Worm (Caenorhabditis elegans): ENCODE data around the gene dct-5.
A peak's percentile ranks its signal among the peaks of the same experiment; 100 is the strongest.

The dct-5 gene

DNA sequence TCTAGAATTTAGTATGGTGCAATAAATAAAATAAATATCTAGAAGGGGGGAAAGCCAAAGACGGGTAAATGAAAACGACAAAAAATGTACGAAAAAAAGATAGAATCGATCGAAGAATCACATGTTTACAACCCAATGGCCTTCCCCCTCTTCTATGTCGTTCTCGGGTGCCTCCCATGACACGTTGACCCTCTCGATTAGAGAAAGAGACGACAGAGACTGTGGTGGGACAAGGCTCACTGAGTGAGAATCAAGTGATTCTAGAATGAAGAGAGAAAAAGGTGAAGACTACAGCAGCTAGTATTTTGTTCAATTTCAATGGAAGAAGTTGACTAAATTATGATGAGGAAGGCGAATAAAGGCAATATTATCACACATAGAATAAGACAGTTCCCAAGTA lies 10.7 kb downstream of the dct-5 start (continued):
- TF ChIP-seq F57C9.4 (tag; optimal IDR thresholded peaks at IDR 0.05) (no peak), K12H6.12 (tag; optimal IDR thresholded peaks at IDR 0.05) (peak; percentile 38), hlh-26 (GFP tag; conservative IDR thresholded peaks at IDR 0.05) (no peak), K11D2.4 (GFP tag; IDR thresholded peaks at IDR 0.05) (no peak), snpc-4 (GFP tag; optimal IDR thresholded peaks at IDR 0.05) (no peak), snpc-4 (tag; optimal IDR thresholded peaks at IDR 0.05) (peak in 3 of 4 experiments; percentile 8 to 18 (median 9)), dpff-1 (tag; optimal IDR thresholded peaks at IDR 0.05) (no peak)

DNA sequence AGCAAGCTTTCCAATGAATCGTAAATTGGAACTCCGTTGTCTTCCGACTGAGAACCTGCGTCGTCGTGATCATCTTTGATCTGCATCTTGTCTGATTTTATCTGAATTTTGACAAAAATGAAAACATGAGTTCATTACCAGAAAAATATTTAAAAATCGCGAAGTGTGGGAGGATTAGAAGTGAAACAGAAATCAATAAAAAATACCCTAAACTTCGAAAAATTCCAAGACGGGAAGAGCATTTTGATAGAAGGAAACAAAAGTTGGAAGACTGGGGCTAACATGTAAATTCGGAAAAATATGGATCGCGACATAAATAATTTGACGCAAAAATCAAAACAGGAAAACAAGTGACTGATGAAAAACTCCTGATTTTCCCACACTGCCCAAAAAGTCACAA lies 11.1 kb downstream of the dct-5 start, which contains the start of gene F07F6.8:
TSS of gene F07F6.8 (minus strand) at position 101 of the 400 bp plus-strand sequence.
- 0 out of 2 replicates have a peak, but pooled peaks have one; percentile 14 for TF ChIP-seq madf-6 (GFP tag; IDR thresholded peaks at IDR 0.05)
- TF ChIP-seq repo-1 (tag; optimal IDR thresholded peaks at IDR 0.05), result peak; percentile 16
- no peak for TF ChIP-seq T26A5.8 (tag; optimal IDR thresholded peaks at IDR 0.05)
- TF ChIP-seq mxl-1 (tag; optimal IDR thresholded peaks at IDR 0.05), result peak; percentile 6

DNA sequence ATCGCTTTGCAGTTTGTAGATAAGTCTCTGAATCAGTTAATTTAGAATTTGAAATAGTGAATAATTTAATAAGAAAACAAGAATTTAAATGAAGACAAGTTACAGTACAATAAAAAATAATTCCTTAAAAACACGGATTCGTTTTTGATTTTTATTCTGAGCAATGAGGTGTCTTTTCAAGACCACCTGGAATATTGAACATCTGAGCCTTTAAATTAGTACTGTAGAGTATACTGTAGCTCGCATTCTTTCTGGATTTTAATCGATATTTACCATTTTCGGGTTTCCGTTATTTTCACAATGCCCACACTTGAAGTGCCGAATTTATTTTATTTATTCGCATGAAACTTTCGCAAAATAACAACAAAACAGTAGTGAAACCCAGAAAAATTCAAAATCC lies 12.9 kb downstream of the dct-5 start, which contains the start of gene F07F6.7:
TSS of gene F07F6.7 (minus strand) at position 27 of the 400 bp plus-strand sequence.
- TF ChIP-seq let-607 (tag; optimal IDR thresholded peaks at IDR 0.05), result no peak
- TF ChIP-seq dpl-1 (GFP tag; optimal IDR thresholded peaks at IDR 0.05), result no peak
- TF ChIP-seq gei-17 (GFP tag; optimal IDR thresholded peaks at IDR 0.05), result no peak
- no peak for TF ChIP-seq mel-28 (tag; optimal IDR thresholded peaks at IDR 0.05; ENCODE audit: borderline replicate concordance)
- no peak for TF ChIP-seq F37B4.10 (GFP tag; IDR thresholded peaks at IDR 0.05)
- peak; percentile 49 for TF ChIP-seq madf-8 (GFP tag; conservative IDR thresholded peaks at IDR 0.05)
- TF ChIP-seq xnd-1 (tag; optimal IDR thresholded peaks at IDR 0.05), result peak; percentile 67
- TF ChIP-seq hlh-26 (GFP tag; conservative IDR thresholded peaks at IDR 0.05), result no peak
- TF ChIP-seq ccch-3 (GFP tag; optimal IDR thresholded peaks at IDR 0.05), result no peak
- no peak for TF ChIP-seq dox-1 (GFP tag; IDR thresholded peaks at IDR 0.05)
- TF ChIP-seq lin-54 (GFP tag; optimal IDR thresholded peaks at IDR 0.05), result peak; percentile 24
- no peak for TF ChIP-seq rpc-1 (optimal IDR thresholded peaks at IDR 0.05)
- TF ChIP-seq rpc-1 (tag; optimal IDR thresholded peaks at IDR 0.05), result no peak
- TF ChIP-seq C06A6.2 (GFP tag; conservative IDR thresholded peaks at IDR 0.05), result no peak
- TF ChIP-seq lsl-1 (GFP tag; optimal IDR thresholded peaks at IDR 0.05), result peak; percentile 93
- peak; percentile 20; the same call in 1 of the 2 replicates for TF ChIP-seq mcd-1 (GFP tag; IDR thresholded peaks at IDR 0.05)
- TF ChIP-seq nhr-90 (tag; optimal IDR thresholded peaks at IDR 0.05), result no peak
- no peak for TF ChIP-seq K11D2.4 (GFP tag; IDR thresholded peaks at IDR 0.05)
- no peak for TF ChIP-seq F52B5.7 (tag; optimal IDR thresholded peaks at IDR 0.05)
- no peak for TF ChIP-seq ztf-6 (GFP tag; IDR thresholded peaks at IDR 0.05)
- TF ChIP-seq attf-3 (GFP tag; conservative IDR thresholded peaks at IDR 0.05), result no peak
- TF ChIP-seq F33H1.4 (GFP tag; IDR thresholded peaks at IDR 0.05), result peak; percentile 76
- TF ChIP-seq him-1 (tag; optimal IDR thresholded peaks at IDR 0.05), result peak; percentile 15
- no peak for TF ChIP-seq attf-5 (GFP tag; optimal IDR thresholded peaks at IDR 0.05)
- no peak for TF ChIP-seq snpc-4 (GFP tag; optimal IDR thresholded peaks at IDR 0.05)
- TF ChIP-seq snpc-4 (tag; optimal IDR thresholded peaks at IDR 0.05), result peak in 1 of 4 experiments; percentile 14
- TF ChIP-seq madf-6 (GFP tag; IDR thresholded peaks at IDR 0.05), result peak; percentile 85
- TF ChIP-seq pbrm-1 (GFP tag; IDR thresholded peaks at IDR 0.05), result no peak

DNA sequence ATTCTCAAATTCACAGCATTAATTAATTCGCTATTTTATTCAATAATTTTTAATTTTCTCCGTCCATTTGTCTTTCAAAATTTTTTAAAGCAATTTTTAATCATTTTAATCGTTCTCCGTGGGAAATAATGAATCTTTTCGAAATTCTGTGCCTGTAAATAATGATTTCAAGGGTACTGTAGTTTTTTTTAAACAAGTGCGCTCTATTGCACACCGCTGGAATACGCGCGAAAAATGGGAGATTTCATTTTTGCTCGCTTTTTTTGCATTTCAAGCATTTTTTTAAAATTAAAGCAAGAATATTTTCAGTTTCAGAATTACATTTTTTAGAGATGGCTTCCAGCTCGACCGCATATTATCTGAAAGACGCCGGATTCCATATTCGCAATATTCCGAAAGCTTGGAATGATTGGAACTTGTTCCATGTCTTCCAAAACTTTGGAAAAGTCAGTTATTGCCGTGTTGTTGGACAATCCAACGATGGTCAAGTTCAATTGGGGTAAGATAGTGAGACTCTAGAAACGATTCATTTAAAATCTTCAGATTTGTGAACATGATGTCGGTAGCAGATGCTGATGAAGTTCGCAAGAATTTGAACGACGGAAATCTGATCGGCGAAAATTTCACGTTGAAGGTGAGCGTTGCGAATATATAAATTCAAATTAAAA lies 15.7 kb downstream of the dct-5 start, which contains the start of gene tofu-6:
TSS of gene tofu-6 (plus strand) at position 302 of the 668 bp plus-strand sequence.
- TF ChIP-seq snpc-1.3 (tag; optimal IDR thresholded peaks at IDR 0.05; ENCODE audit: insufficient read depth) (peak; percentile 36), hsf-1 (GFP tag; IDR thresholded peaks at IDR 0.05) (0 out of 2 replicates have a peak, but pooled peaks have one; percentile 35), D2030.7 (GFP tag; IDR thresholded peaks at IDR 0.05) (peak; percentile 87), madf-8 (GFP tag; conservative IDR thresholded peaks at IDR 0.05) (peak; percentile 99), lin-54 (GFP tag; optimal IDR thresholded peaks at IDR 0.05) (peak; percentile 55), snpc-1.1 (tag; optimal IDR thresholded peaks at IDR 0.05; ENCODE audit: insufficient read depth) (peak; percentile 24), lin-35 (GFP tag; optimal IDR thresholded peaks at IDR 0.05) (peak in 1 of 3 experiments; percentile 73), Y95B8A.8 (GFP tag; IDR thresholded peaks at IDR 0.05) (peak; percentile 50; the same call in 1 of the 2 replicates), mcd-1 (GFP tag; IDR thresholded peaks at IDR 0.05) (peak; percentile 87), him-1 (tag; optimal IDR thresholded peaks at IDR 0.05) (peak; percentile 69), hmg-20 (GFP tag; IDR thresholded peaks at IDR 0.05) (no peak), K11D2.4 (GFP tag; IDR thresholded peaks at IDR 0.05) (no peak), F33H1.4 (GFP tag; IDR thresholded peaks at IDR 0.05) (peak; percentile 78), athp-1 (tag; optimal IDR thresholded peaks at IDR 0.05) (no peak), efl-1 (GFP tag; optimal IDR thresholded peaks at IDR 0.05) (peak; percentile 95)

All from whole organism, young adult.